Worm (Caenorhabditis elegans): ENCODE measurements around the gene F55A11.1.

- TF ChIP-seq R02D3.7 (tag; optimal IDR thresholded peaks at IDR 0.05) (no peak), ama-1 (optimal IDR thresholded peaks at IDR 0.05) (no peak), nhr-12 (tag; optimal IDR thresholded peaks at IDR 0.05) (no peak), snpc-4 (tag; optimal IDR thresholded peaks at IDR 0.05) (no peak), ceh-16 (tag; optimal IDR thresholded peaks at IDR 0.05) (no peak), egl-27 (tag; optimal IDR thresholded peaks at IDR 0.05) (no peak), mdl-1 (tag; optimal IDR thresholded peaks at IDR 0.05) (no peak), nhr-11 (tag; optimal IDR thresholded peaks at IDR 0.05) (no peak), nhr-237 (tag; optimal IDR thresholded peaks at IDR 0.05) (no peak), aly-2 (tag; optimal IDR thresholded peaks at IDR 0.05) (no peak), lin-15B (tag; optimal IDR thresholded peaks at IDR 0.05) (no peak), nhr-77 (tag; optimal IDR thresholded peaks at IDR 0.05) (no peak), ztf-11 (tag; optimal IDR thresholded peaks at IDR 0.05) (no peak), ceh-82 (tag; optimal IDR thresholded peaks at IDR 0.05) (no peak)
Observed at ce11 chrV:11811921-11812320, 47.7 kb upstream of the F55A11.1 start, which contains the start of gene D2023.3.

Data from whole organism, L3 larva.